Fruit fly (Drosophila melanogaster): Measurements from ENCODE around the gene ranshi.
A peak's percentile ranks its signal among the peaks of the same experiment; 100 is the strongest.

ranshi gene

DNA sequence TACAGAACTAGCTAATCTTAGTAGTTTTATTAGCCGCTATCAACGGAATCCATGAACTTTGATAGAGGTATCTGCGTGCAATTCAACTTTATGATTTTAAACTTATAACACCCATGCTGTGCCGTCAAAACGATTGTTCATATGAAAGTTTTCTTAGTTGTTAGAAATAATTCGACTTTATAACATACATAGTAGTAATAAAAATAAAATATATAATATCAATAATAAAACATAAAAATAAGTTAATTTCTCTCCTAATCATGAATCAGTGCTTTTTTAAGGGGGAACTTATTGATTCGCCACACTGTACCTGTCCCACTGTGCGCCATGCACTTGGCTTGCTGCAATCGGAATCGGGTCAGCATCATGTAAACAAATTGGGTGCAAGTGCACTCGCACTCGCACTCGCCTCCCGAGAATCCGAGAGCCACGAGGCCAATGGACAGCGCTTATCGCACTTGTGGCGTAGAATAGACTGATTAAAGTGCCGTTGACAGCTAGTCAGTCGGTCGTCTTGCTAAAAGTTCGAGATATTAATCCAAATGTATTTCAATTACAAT, 17.5 kb downstream of the ranshi start (continued):
- TF ChIP-seq CG3847 (GFP tag; IDR thresholded peaks at IDR 0.05) (0 out of 2 replicates have a peak, but pooled peaks have one; percentile 15), CG11696 (GFP tag; IDR thresholded peaks at IDR 0.05) (no peak), Dip2 (GFP tag; IDR thresholded peaks at IDR 0.05) (no peak), Sox102F (GFP tag; optimal IDR thresholded peaks at IDR 0.05) (peak; percentile 61), CG7357 (GFP tag; IDR thresholded peaks at IDR 0.05) (no peak), sug (tag; optimal IDR thresholded peaks at IDR 0.05) (peak; percentile 11), Deaf1 (tag; optimal IDR thresholded peaks at IDR 0.05) (peak; percentile 69), Vsx1 (GFP tag; optimal IDR thresholded peaks at IDR 0.05) (peak; percentile 60), Atf6 (GFP tag; IDR thresholded peaks at IDR 0.05) (no peak), bsh (GFP tag; optimal IDR thresholded peaks at IDR 0.05) (peak in 1 of 2 experiments; percentile 50), CG2678 (tag; optimal IDR thresholded peaks at IDR 0.05) (peak; percentile 37), eve (GFP tag; optimal IDR thresholded peaks at IDR 0.05) (no peak), CG6683 (GFP tag; optimal IDR thresholded peaks at IDR 0.05) (no peak), chinmo (GFP tag; IDR thresholded peaks at IDR 0.05; ENCODE audit: partially characterized antibody) (0 out of 4 replicates have a peak, but pooled peaks have one; percentile 35), zfh1 (GFP tag; IDR thresholded peaks at IDR 0.05) (0 out of 3 replicates have a peak, but pooled peaks have one; percentile 3), Lpt (GFP tag; optimal IDR thresholded peaks at IDR 0.05) (no peak), Mrtf (GFP tag; IDR thresholded peaks at IDR 0.05) (no peak), Stat92E (GFP tag; optimal IDR thresholded peaks at IDR 0.05) (no peak), Adf1 (GFP tag; IDR thresholded peaks at IDR 0.05) (no peak), Asciz (GFP tag; optimal IDR thresholded peaks at IDR 0.05) (peak; percentile 41), Med (GFP tag) (peak; percentile 5), ewg (GFP tag; optimal IDR thresholded peaks at IDR 0.05) (no peak), jigr1 (GFP tag; IDR thresholded peaks at IDR 0.05) (no peak), CG17359 (tag; optimal IDR thresholded peaks at IDR 0.05) (peak; percentile 36), bbx (GFP tag; IDR thresholded peaks at IDR 0.05; ENCODE audit: partially characterized antibody) (0 out of 2 replicates have a peak, but pooled peaks have one; percentile 33), CG16815 (GFP tag; optimal IDR thresholded peaks at IDR 0.05) (no peak), CG11093 (GFP tag; IDR thresholded peaks at IDR 0.05) (no peak), row (GFP tag; IDR thresholded peaks at IDR 0.05) (peak; percentile 37; the same call in 1 of the 3 replicates), pita (GFP tag; optimal IDR thresholded peaks at IDR 0.05) (no peak), NC2α (GFP tag; optimal IDR thresholded peaks at IDR 0.05) (no peak), dimm (GFP tag; IDR thresholded peaks at IDR 0.05) (no peak), CG10959 (GFP tag; IDR thresholded peaks at IDR 0.05) (0 out of 2 replicates have a peak, but pooled peaks have one; percentile 28), Dek (tag; optimal IDR thresholded peaks at IDR 0.05) (no peak), MBD-R2 (GFP tag; IDR thresholded peaks at IDR 0.05) (no peak), zfh2 (GFP tag; optimal IDR thresholded peaks at IDR 0.05) (no peak), CG15479 (GFP tag; optimal IDR thresholded peaks at IDR 0.05) (no peak), unpg (GFP tag; optimal IDR thresholded peaks at IDR 0.05) (peak; percentile 37), Nf-YA (GFP tag; IDR thresholded peaks at IDR 0.05) (no peak), Hr78 (GFP tag; optimal IDR thresholded peaks at IDR 0.05) (peak in 1 of 2 experiments; percentile 86), pan (optimal IDR thresholded peaks at IDR 0.05) (no peak), pan (GFP tag; optimal IDR thresholded peaks at IDR 0.05 in 1 of 2, IDR thresholded peaks at IDR 0.05 in 1 of 2) (no peak), slou (GFP tag; optimal IDR thresholded peaks at IDR 0.05) (no peak), CG2116 (GFP tag; optimal IDR thresholded peaks at IDR 0.05) (no peak), CG12942 (GFP tag; optimal IDR thresholded peaks at IDR 0.05) (no peak), CG7839 (tag; optimal IDR thresholded peaks at IDR 0.05) (peak; percentile 24), CG3065 (GFP tag; optimal IDR thresholded peaks at IDR 0.05) (no peak), tap (tag; optimal IDR thresholded peaks at IDR 0.05) (peak; percentile 3), Xbp1 (GFP tag; optimal IDR thresholded peaks at IDR 0.05) (no peak), CG9876 (GFP tag; optimal IDR thresholded peaks at IDR 0.05) (no peak), gcm (GFP tag; optimal IDR thresholded peaks at IDR 0.05) (no peak)

Data from whole organism, embryonic.